Worm (Caenorhabditis elegans) whole organism, midembryonic: ENCODE data around the gene sec-23.

Experiments
- T22C8.4 ChIP-seq: fragments of 200-800 bp; sonication (Bioruptor generic); IDR thresholded peaks from 2 replicates; pipeline ENCODE4 v1.3.6; 2022; ENCODE audit warnings: missing genetic modification characterization, missing compliant biosample characterization
- cog-1 ChIP-seq: sonication (generic microtip); optimal IDR thresholded peaks from 2 replicates; lab custom pipeline; 2016; ENCODE audit warnings: missing genetic modification characterization, missing compliant biosample characterization
- flt-1 ChIP-seq: fragments of 200-800 bp; sonication (Bioruptor generic); IDR thresholded peaks from 2 replicates; pipeline ENCODE4 v1.3.6; 2022; ENCODE audit warnings: missing genetic modification characterization, missing compliant biosample characterization
- klf-2 ChIP-seq: fragments of 200-800 bp; sonication (Bioruptor generic); conservative IDR thresholded peaks from 2 replicates; pipeline ENCODE4 v1.3.6; 2022; ENCODE audit warnings: missing genetic modification reagents, missing genetic modification characterization, missing compliant biosample characterization
- med-1 ChIP-seq: sonication (generic microtip); optimal IDR thresholded peaks from 2 replicates; lab custom pipeline; 2017; ENCODE audit warnings: missing genetic modification characterization, mild to moderate bottlenecking, missing compliant biosample characterization, antibody characterized with exemption, missing genetic modification reagents; ENCODE audit not compliant: insufficient read depth
- ref-1 ChIP-seq: fragments of 200-800 bp; sonication (Bioruptor generic); conservative IDR thresholded peaks from 2 replicates; pipeline ENCODE4 v1.3.6; 2022; ENCODE audit warnings: missing genetic modification reagents, missing genetic modification characterization, missing compliant biosample characterization
- tab-1 ChIP-seq: fragments of 200-800 bp; sonication (Bioruptor generic); IDR thresholded peaks from 2 replicates; pipeline ENCODE4 v1.3.6; 2022; ENCODE audit warnings: missing genetic modification characterization, missing compliant biosample characterization
- ztf-23 ChIP-seq: fragments of 200-800 bp; sonication (Bioruptor generic); IDR thresholded peaks from 2 replicates; pipeline ENCODE4 v1.3.6; 2022; ENCODE audit warnings: missing genetic modification reagents, missing genetic modification characterization, missing compliant biosample characterization
- ztf-29 ChIP-seq: fragments of 200-800 bp; sonication (Bioruptor generic); IDR thresholded peaks from 2 replicates; pipeline ENCODE4 v1.3.6; 2022; ENCODE audit warnings: missing genetic modification reagents, missing genetic modification characterization, missing compliant biosample characterization

sec-23 gene

ce11 chrV:20090698-20091313 lies at the start of gene sec-23, which contains the start of gene dcs-1:
TSS of gene sec-23 (plus strand) at chrV:20091263.
TSS of gene dcs-1 (minus strand) at chrV:20090743.
- no peak for TF ChIP-seq tab-1 (GFP tag; lab: Robert Waterston, UW)
- no peak for TF ChIP-seq klf-2 (GFP tag; lab: Robert Waterston, UW)
- TF ChIP-seq med-1 (GFP tag; lab: Kevin White, UChicago), result no peak
- no peak for TF ChIP-seq cog-1 (tag; lab: Kevin White, UChicago)
- no peak for TF ChIP-seq ref-1
- TF ChIP-seq ztf-23, result no peak
- TF ChIP-seq ztf-29 (GFP tag; lab: Robert Waterston, UW), result no peak
- no peak for TF ChIP-seq flt-1 (GFP tag; lab: Robert Waterston, UW)

ce11 chrV:20047310-20047709 lies 43.8 kb upstream of the sec-23 start, which contains the start of gene spe-19:
TSS of gene spe-19 (minus strand) at chrV:20047410.
- TF ChIP-seq flt-1 (GFP tag; lab: Robert Waterston, UW) (no peak), T22C8.4 (GFP tag; lab: Robert Waterston, UW) (no peak), klf-2 (GFP tag; lab: Robert Waterston, UW) (no peak), cog-1 (tag; lab: Kevin White, UChicago) (no peak), ztf-29 (GFP tag; lab: Robert Waterston, UW) (no peak), med-1 (GFP tag; lab: Kevin White, UChicago) (no peak), ref-1 (no peak), ztf-23 (no peak), tab-1 (GFP tag; lab: Robert Waterston, UW) (no peak)

ce11 chrV:20049065-20049464 lies 42.0 kb upstream of the sec-23 start, which contains the start of gene srh-233:
TSS of gene srh-233 (plus strand) at chrV:20049365.
- no peak for TF ChIP-seq tab-1 (GFP tag; lab: Robert Waterston, UW)
- TF ChIP-seq ztf-23, result no peak
- TF ChIP-seq flt-1 (GFP tag; lab: Robert Waterston, UW), result no peak
- TF ChIP-seq klf-2 (GFP tag; lab: Robert Waterston, UW), result no peak
- TF ChIP-seq T22C8.4 (GFP tag; lab: Robert Waterston, UW), result no peak
- TF ChIP-seq ztf-29 (GFP tag; lab: Robert Waterston, UW), result no peak
- TF ChIP-seq ref-1, result no peak
- no peak for TF ChIP-seq cog-1 (tag; lab: Kevin White, UChicago)
- no peak for TF ChIP-seq med-1 (GFP tag; lab: Kevin White, UChicago)

- TF ChIP-seq ztf-23 (no peak), flt-1 (GFP tag; lab: Robert Waterston, UW) (no peak), cog-1 (tag; lab: Kevin White, UChicago) (no peak), klf-2 (GFP tag; lab: Robert Waterston, UW) (no peak)
Observed at ce11 chrV:20059370-20059769, 31.7 kb upstream of the sec-23 start.

ce11 chrV:20061498-20061897 lies 29.6 kb upstream of the sec-23 start:
- TF ChIP-seq ztf-23, result no peak
- TF ChIP-seq klf-2 (GFP tag; lab: Robert Waterston, UW), result no peak
- TF ChIP-seq T22C8.4 (GFP tag; lab: Robert Waterston, UW), result peak; percentile 39; the same call in 1 of the 2 replicates
- TF ChIP-seq ref-1, result no peak
- peak; percentile 30 for TF ChIP-seq cog-1 (tag; lab: Kevin White, UChicago)
- no peak for TF ChIP-seq flt-1 (GFP tag; lab: Robert Waterston, UW)
- TF ChIP-seq med-1 (GFP tag; lab: Kevin White, UChicago), result no peak
- TF ChIP-seq tab-1 (GFP tag; lab: Robert Waterston, UW), result no peak
- TF ChIP-seq ztf-29 (GFP tag; lab: Robert Waterston, UW), result no peak

- TF ChIP-seq tab-1 (GFP tag; lab: Robert Waterston, UW), result no peak
- no peak for TF ChIP-seq ztf-29 (GFP tag; lab: Robert Waterston, UW)
- TF ChIP-seq flt-1 (GFP tag; lab: Robert Waterston, UW), result no peak
- no peak for TF ChIP-seq ref-1
- TF ChIP-seq cog-1 (tag; lab: Kevin White, UChicago), result no peak
- no peak for TF ChIP-seq med-1 (GFP tag; lab: Kevin White, UChicago)
- TF ChIP-seq ztf-23, result no peak
- no peak for TF ChIP-seq klf-2 (GFP tag; lab: Robert Waterston, UW)
- no peak for TF ChIP-seq T22C8.4 (GFP tag; lab: Robert Waterston, UW)
Observed at ce11 chrV:20064076-20064475, 27.0 kb upstream of the sec-23 start, which contains the start of gene ttx-1. TSS of gene ttx-1 (minus strand) at chrV:20064176.

ce11 chrV:20065096-20065495 lies 26.0 kb upstream of the sec-23 start:
- no peak for TF ChIP-seq T22C8.4 (GFP tag; lab: Robert Waterston, UW)
- no peak for TF ChIP-seq med-1 (GFP tag; lab: Kevin White, UChicago)
- TF ChIP-seq ref-1, result no peak
- no peak for TF ChIP-seq ztf-29 (GFP tag; lab: Robert Waterston, UW)
- TF ChIP-seq klf-2 (GFP tag; lab: Robert Waterston, UW), result no peak
- TF ChIP-seq flt-1 (GFP tag; lab: Robert Waterston, UW), result no peak

- TF ChIP-seq ref-1 (no peak), ztf-23 (no peak), med-1 (GFP tag; lab: Kevin White, UChicago) (no peak), klf-2 (GFP tag; lab: Robert Waterston, UW) (no peak), cog-1 (tag; lab: Kevin White, UChicago) (no peak), flt-1 (GFP tag; lab: Robert Waterston, UW) (no peak), ztf-29 (GFP tag; lab: Robert Waterston, UW) (no peak), tab-1 (GFP tag; lab: Robert Waterston, UW) (no peak), T22C8.4 (GFP tag; lab: Robert Waterston, UW) (no peak)
Observed at ce11 chrV:20067075-20067474, 24.0 kb upstream of the sec-23 start.

ce11 chrV:20068389-20068788 lies 22.7 kb upstream of the sec-23 start:
- no peak for TF ChIP-seq med-1 (GFP tag; lab: Kevin White, UChicago)
- TF ChIP-seq cog-1 (tag; lab: Kevin White, UChicago), result no peak
- TF ChIP-seq ztf-23, result no peak
- no peak for TF ChIP-seq T22C8.4 (GFP tag; lab: Robert Waterston, UW)
- no peak for TF ChIP-seq klf-2 (GFP tag; lab: Robert Waterston, UW)
- no peak for TF ChIP-seq ztf-29 (GFP tag; lab: Robert Waterston, UW)
- TF ChIP-seq ref-1, result no peak
- TF ChIP-seq tab-1 (GFP tag; lab: Robert Waterston, UW), result no peak
- no peak for TF ChIP-seq flt-1 (GFP tag; lab: Robert Waterston, UW)
